Worm (Caenorhabditis elegans): ENCODE data around the gene R07B7.8.

DNA sequence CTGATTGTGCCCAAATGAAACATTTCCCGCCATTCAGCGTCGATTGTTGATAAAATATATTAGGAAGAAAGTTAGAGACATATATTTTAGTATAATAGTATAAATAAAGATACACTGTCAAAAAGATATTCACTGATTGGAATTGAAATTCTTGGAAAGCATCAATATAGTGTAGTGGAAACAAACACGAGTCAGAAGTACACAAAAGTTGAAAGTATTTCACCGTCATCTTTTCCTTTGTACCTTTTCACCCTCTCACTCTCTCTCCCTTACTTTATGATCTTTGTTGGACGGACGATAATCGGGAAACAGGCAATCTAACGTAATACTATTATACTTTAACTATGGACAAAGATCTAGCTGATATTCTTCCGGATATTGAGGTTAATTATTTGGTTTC is 9.9 kb upstream of the R07B7.8 start, which contains the start of gene nhr-208:
- TF ChIP-seq him-1 (tag; optimal IDR thresholded peaks at IDR 0.05): no peak
- TF ChIP-seq W03F9.2 (tag; optimal IDR thresholded peaks at IDR 0.05): no peak
